Fruit fly (Drosophila melanogaster) whole organism: ENCODE measurements around the gene CG33098.

Experiments used
- EcR ChIP-seq, 2 experiments: fragments of >200 bp; optimal IDR thresholded peaks; 2 replicates each; lab custom pipeline; 2017; ENCODE audit warnings: missing biosample characterization in 2 of 2, missing genetic modification characterization in 2 of 2, missing genetic modification reagents in 2 of 2
- psq ChIP-seq: fragments of >200 bp; optimal IDR thresholded peaks from 2 replicates; lab custom pipeline; 2017
- usp ChIP-seq: fragments of >200 bp; optimal IDR thresholded peaks from 2 replicates; lab custom pipeline; 2017; ENCODE audit warnings: missing biosample characterization, missing genetic modification characterization, mixed read lengths

- TF ChIP-seq EcR (GFP tag; optimal IDR thresholded peaks at IDR 0.05; lab: Kevin White, UChicago) (no peak), psq (lab: Kevin White, UChicago) (no peak), usp (no peak)
These were observed 30.9 kb upstream of the CG33098 start, which contains the start of gene MBD-R2 for dm6 chr3R:12356044-12356443.
